Fruit fly (Drosophila melanogaster) whole organism, adult: ENCODE data around the gene Pdcd4.

Source experiments
- CG1620 ChIP-seq: fragments of 200-800 bp; sonication (Bioruptor generic); optimal IDR thresholded peaks from 2 replicates; lab custom pipeline; 2016; ENCODE audit warnings: missing biosample characterization, missing genetic modification characterization
- CG7045 ChIP-seq: fragments of 200-800 bp; sonication (Bioruptor generic); optimal IDR thresholded peaks from 2 replicates; lab custom pipeline; 2017; ENCODE audit warnings: missing biosample characterization, mild to moderate bottlenecking, missing genetic modification characterization
- Hr96 ChIP-seq: fragments of 200-800 bp; sonication (Bioruptor generic); optimal IDR thresholded peaks from 2 replicates; lab custom pipeline; 2016; ENCODE audit warnings: missing biosample characterization, missing genetic modification characterization
- cic ChIP-seq: fragments of 200-800 bp; sonication (Bioruptor generic); optimal IDR thresholded peaks from 2 replicates; lab custom pipeline; 2017; ENCODE audit warnings: missing biosample characterization, mild to moderate bottlenecking, missing genetic modification characterization, moderate library complexity
- kay ChIP-seq: fragments of 200-800 bp; sonication (Bioruptor generic); peaks from one replicate; lab custom pipeline; 2016; ENCODE audit warnings: missing biosample characterization, missing genetic modification characterization, borderline replicate concordance
- toe ChIP-seq: fragments of 200-800 bp; sonication (Bioruptor generic); optimal IDR thresholded peaks from 2 replicates; lab custom pipeline; 2016; ENCODE audit warnings: missing biosample characterization, missing genetic modification characterization

- no peak for TF ChIP-seq cic (GFP tag; lab: Kevin White, UChicago)
- no peak for TF ChIP-seq Hr96 (GFP tag; lab: Kevin White, UChicago)
- TF ChIP-seq CG7045, result no peak
- no peak for TF ChIP-seq toe (GFP tag; lab: Kevin White, UChicago)
- no peak for TF ChIP-seq CG1620
- no peak for TF ChIP-seq kay (GFP tag; lab: Kevin White, UChicago)
Observed at dm6 chrX:13736174-13736482, 19.1 kb downstream of the Pdcd4 start, which contains the start of gene g.
